Worm (Caenorhabditis elegans) whole organism, mixed stage, embryonic: ENCODE measurements around the gene C14B9.10.

Source experiments
- flh-1 ChIP-seq: fragments of 200-800 bp; sonication (Bioruptor generic); optimal IDR thresholded peaks from 2 replicates; lab custom pipeline; 2018; ENCODE audit warnings: mild to moderate bottlenecking, missing genetic modification characterization, moderate library complexity, missing compliant biosample characterization
- nhr-237 ChIP-seq: fragments of 150-350 bp; optimal IDR thresholded peaks from 2 replicates; lab custom pipeline; 2014; ENCODE audit warnings: missing biosample characterization, missing genetic modification characterization

DNA sequence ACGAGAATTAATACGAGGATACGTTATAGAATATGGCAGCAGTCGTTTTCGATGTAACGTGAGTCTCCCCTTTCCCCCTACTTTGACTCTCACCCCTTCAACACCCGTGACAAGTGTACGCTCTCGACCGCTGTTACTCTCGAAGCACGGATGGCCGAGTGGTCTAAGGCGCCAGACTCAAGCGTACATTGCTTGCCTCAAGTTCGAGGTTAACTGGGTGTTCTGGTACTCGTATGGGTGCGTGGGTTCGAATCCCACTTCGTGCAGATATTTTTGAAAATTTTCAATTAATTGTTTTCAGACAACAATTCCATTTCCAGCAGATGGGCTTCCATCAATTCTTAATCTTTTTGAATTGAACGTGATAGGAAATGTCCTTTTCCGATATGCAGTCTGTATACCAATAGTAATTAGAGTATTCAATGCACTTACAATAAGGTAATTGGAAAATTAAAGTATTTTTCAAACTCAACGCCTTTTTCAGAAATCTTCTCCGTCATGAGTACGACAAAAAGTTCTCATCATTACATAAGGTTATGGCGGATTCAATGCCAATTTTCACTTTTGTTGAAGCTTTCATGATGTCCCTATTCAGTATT is 21.1 kb upstream of the C14B9.10 start:
- TF ChIP-seq nhr-237, result no peak
- peak; percentile 66 for TF ChIP-seq flh-1
